Worm (Caenorhabditis elegans) whole organism, late embryonic: ENCODE results near the gene chpf-2.

ENCODE experiments used
- ama-1 ChIP-seq: fragments of 150-350 bp; optimal IDR thresholded peaks from 2 replicates; lab custom pipeline; 2014
- ceh-30 ChIP-seq: fragments of 150-350 bp; optimal IDR thresholded peaks from 2 replicates; lab custom pipeline; 2014; ENCODE audit warnings: missing biosample characterization, missing genetic modification characterization
- gmeb-2 ChIP-seq: sonication (generic microtip); optimal IDR thresholded peaks from 2 replicates; lab custom pipeline; 2016; ENCODE audit warnings: missing genetic modification characterization, inconsistent platforms, missing compliant biosample characterization
- lin-11 ChIP-seq: fragments of 200-800 bp; sonication (Bioruptor generic); optimal IDR thresholded peaks from 2 replicates; lab custom pipeline; 2018; ENCODE audit warnings: mild to moderate bottlenecking, missing genetic modification characterization, missing compliant biosample characterization
- sox-2 ChIP-seq: fragments of 200-800 bp; sonication (Bioruptor generic); IDR thresholded peaks from 2 replicates; pipeline ENCODE4 v1.3.6; 2022; ENCODE audit warnings: missing genetic modification reagents, missing genetic modification characterization, missing compliant biosample characterization
- sox-4 ChIP-seq: sonication (generic microtip); optimal IDR thresholded peaks from 2 replicates; lab custom pipeline; 2017; ENCODE audit warnings: mild to moderate bottlenecking, missing genetic modification characterization, inconsistent platforms, missing compliant biosample characterization

DNA sequence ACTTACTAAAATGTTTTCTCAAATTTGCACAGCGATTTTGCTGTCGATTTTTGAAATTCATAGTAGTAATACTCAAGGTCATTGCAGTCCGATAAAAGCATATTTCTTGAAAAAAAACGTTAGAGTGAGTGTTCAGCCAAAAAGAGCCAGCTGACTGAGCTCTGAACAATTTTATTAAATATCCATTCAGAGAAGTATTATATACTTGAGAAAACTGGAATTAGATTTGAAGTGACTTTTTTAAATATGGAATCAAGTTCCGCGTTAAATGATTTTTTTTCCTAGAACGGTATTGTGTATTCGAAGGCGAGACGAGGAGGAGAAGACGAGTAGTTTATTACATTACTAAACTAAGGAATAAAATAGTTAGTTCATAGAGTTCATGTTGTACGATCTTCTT is 47.7 kb downstream of the chpf-2 start, which contains the start of gene srw-121:
- TF ChIP-seq ama-1 (lab: Kevin White, UChicago) (no peak), ceh-30 (tag; lab: Kevin White, UChicago) (no peak), sox-4 (tag; lab: Kevin White, UChicago) (no peak), sox-2 (GFP tag; lab: Robert Waterston, UW) (no peak), gmeb-2 (tag; lab: Kevin White, UChicago) (no peak), lin-11 (tag; lab: Kevin White, UChicago) (no peak)
